Worm (Caenorhabditis elegans): ENCODE results near the gene hrpa-2.

ce11 chrX:5263585-5263984, 47.4 kb downstream of the hrpa-2 start:
- no peak for TF ChIP-seq ZK546.5 (tag; optimal IDR thresholded peaks at IDR 0.05)
- TF ChIP-seq egl-27 (tag; optimal IDR thresholded peaks at IDR 0.05) = no peak
- TF ChIP-seq nhr-11 (tag; optimal IDR thresholded peaks at IDR 0.05) = no peak
- no peak for TF ChIP-seq egl-5 (tag; optimal IDR thresholded peaks at IDR 0.05)
- TF ChIP-seq ztf-4 (tag; optimal IDR thresholded peaks at IDR 0.05) = no peak
- no peak for TF ChIP-seq snpc-4 (tag; optimal IDR thresholded peaks at IDR 0.05)
- TF ChIP-seq ceh-82 (tag; optimal IDR thresholded peaks at IDR 0.05) = no peak

Data from whole organism, L3 larva.